Worm (Caenorhabditis elegans): Measurements from ENCODE around the gene msp-81.

- no peak for TF ChIP-seq mep-1 (tag; optimal IDR thresholded peaks at IDR 0.05)
- TF ChIP-seq nhr-76 (tag; optimal IDR thresholded peaks at IDR 0.05), result no peak
- no peak for TF ChIP-seq nhr-12 (tag; optimal IDR thresholded peaks at IDR 0.05)
- no peak for TF ChIP-seq elt-1 (tag; optimal IDR thresholded peaks at IDR 0.05; ENCODE audit: borderline replicate concordance, insufficient read depth)
- no peak for TF ChIP-seq snpc-4 (tag; optimal IDR thresholded peaks at IDR 0.05)
- TF ChIP-seq unc-120 (tag; optimal IDR thresholded peaks at IDR 0.05; ENCODE audit: poor library complexity, severe bottlenecking), result no peak
- TF ChIP-seq blmp-1 (tag; optimal IDR thresholded peaks at IDR 0.05), result no peak
- no peak for TF ChIP-seq pha-4 (tag; optimal IDR thresholded peaks at IDR 0.05)
- no peak for TF ChIP-seq elt-3 (tag; optimal IDR thresholded peaks at IDR 0.05)
- TF ChIP-seq nhr-237 (tag; optimal IDR thresholded peaks at IDR 0.05), result no peak
- TF ChIP-seq unc-62 (GFP tag; optimal IDR thresholded peaks at IDR 0.05), result no peak
- TF ChIP-seq ztf-11 (tag; optimal IDR thresholded peaks at IDR 0.05), result no peak
- no peak for TF ChIP-seq ceh-43 (GFP tag; optimal IDR thresholded peaks at IDR 0.05)
- TF ChIP-seq lsy-2 (tag; optimal IDR thresholded peaks at IDR 0.05), result no peak
Observed at ce11 chrIV:9822585-9822984, 13.6 kb downstream of the msp-81 start.
